Fruit fly (Drosophila melanogaster) whole organism, embryonic: Measurements from ENCODE around the gene Lsp1alpha.
A peak's percentile ranks its signal among the peaks of the same experiment; 100 is the strongest.

ENCODE experiments used
- Atf-2 ChIP-seq: fragments of 200-800 bp; sonication (Bioruptor generic); optimal IDR thresholded peaks from 2 replicates; lab custom pipeline; 2016; ENCODE audit warnings: missing biosample characterization, missing genetic modification characterization
- CG10543 ChIP-seq: fragments of 200-800 bp; sonication (Bioruptor generic); optimal IDR thresholded peaks from 3 replicates; lab custom pipeline; 2017; ENCODE audit warnings: missing biosample characterization, mild to moderate bottlenecking, missing genetic modification characterization, moderate library complexity
- CG11093 ChIP-seq: fragments of 200-800 bp; sonication (Bioruptor generic); IDR thresholded peaks from 3 replicates; pipeline ENCODE4 v1.3.6; 2022; ENCODE audit warnings: missing biosample characterization, missing genetic modification characterization
- CG11696 ChIP-seq: fragments of 200-800 bp; sonication (Bioruptor generic); IDR thresholded peaks from 2 replicates; pipeline ENCODE4 v1.3.6; 2022; ENCODE audit warnings: missing biosample characterization, missing genetic modification characterization
- CG12299 ChIP-seq: fragments of 200-800 bp; sonication (Bioruptor generic); optimal IDR thresholded peaks from 2 replicates; lab custom pipeline; 2018; ENCODE audit warnings: missing biosample characterization, mild to moderate bottlenecking, missing genetic modification characterization
- CG12769 ChIP-seq: fragments of 200-800 bp; sonication (Bioruptor generic); optimal IDR thresholded peaks from 2 replicates; lab custom pipeline; 2019; ENCODE audit warnings: missing biosample characterization, mild to moderate bottlenecking, missing genetic modification characterization, moderate library complexity
- CG13424 ChIP-seq: fragments of 200-800 bp; sonication (Bioruptor generic); optimal IDR thresholded peaks from 2 replicates; lab custom pipeline; 2019; ENCODE audit warnings: missing biosample characterization, mild to moderate bottlenecking, missing genetic modification characterization, moderate library complexity
- CG13894 ChIP-seq: fragments of 200-800 bp; sonication (Bioruptor generic); optimal IDR thresholded peaks from 3 replicates; lab custom pipeline; 2018; ENCODE audit warnings: missing biosample characterization, mild to moderate bottlenecking, missing genetic modification characterization, moderate library complexity
- CG16813 ChIP-seq: fragments of 200-800 bp; sonication (Bioruptor generic); IDR thresholded peaks from 3 replicates; pipeline ENCODE4 v1.3.6; 2022; ENCODE audit warnings: missing biosample characterization, missing genetic modification characterization; ENCODE audit not compliant: partially characterized antibody
- CG17829 ChIP-seq: fragments of 200-800 bp; optimal IDR thresholded peaks from 2 replicates; lab custom pipeline; 2019; ENCODE audit warnings: missing biosample characterization, mild to moderate bottlenecking, missing genetic modification characterization, moderate library complexity
- CG3281 ChIP-seq: fragments of 200-800 bp; sonication (Bioruptor generic); optimal IDR thresholded peaks from 3 replicates; lab custom pipeline; 2017; ENCODE audit warnings: missing biosample characterization, mild to moderate bottlenecking, missing genetic modification characterization
- CG34422 ChIP-seq: fragments of 200-800 bp; sonication (Bioruptor generic); IDR thresholded peaks from 3 replicates; pipeline ENCODE4 v1.3.6; 2022; ENCODE audit warnings: missing biosample characterization, missing genetic modification characterization
- CG4730 ChIP-seq: fragments of 200-800 bp; sonication (Bioruptor generic); IDR thresholded peaks from 2 replicates; pipeline ENCODE4 v1.3.6; 2022; ENCODE audit warnings: missing biosample characterization, missing genetic modification characterization
- CG6689 ChIP-seq: fragments of 200-800 bp; sonication (Bioruptor generic); IDR thresholded peaks from 2 replicates; pipeline ENCODE4 v1.3.6; 2022; ENCODE audit warnings: missing biosample characterization, missing genetic modification characterization
- CG6791 ChIP-seq: fragments of 200-800 bp; sonication (Bioruptor generic); IDR thresholded peaks from 3 replicates; pipeline ENCODE4 v1.3.6; 2022; ENCODE audit warnings: missing biosample characterization, missing genetic modification characterization; ENCODE audit not compliant: partially characterized antibody
- CG6854 ChIP-seq: fragments of 200-800 bp; sonication (Bioruptor generic); optimal IDR thresholded peaks from 3 replicates; lab custom pipeline; 2017; ENCODE audit warnings: missing biosample characterization, mild to moderate bottlenecking, missing genetic modification characterization
- CG7839 ChIP-seq: fragments of 200-800 bp; sonication (Bioruptor generic); optimal IDR thresholded peaks from 3 replicates; lab custom pipeline; 2018; ENCODE audit warnings: missing biosample characterization, mild to moderate bottlenecking, missing genetic modification characterization, moderate library complexity
- CG9215 ChIP-seq: fragments of 200-800 bp; sonication (Bioruptor generic); IDR thresholded peaks from 2 replicates; pipeline ENCODE4 v1.3.6; 2022; ENCODE audit warnings: missing biosample characterization, missing genetic modification characterization
- E2f2 ChIP-seq: fragments of 200-800 bp; sonication (Bioruptor generic); IDR thresholded peaks from 2 replicates; pipeline ENCODE4 v1.3.6; 2022; ENCODE audit warnings: missing biosample characterization, missing genetic modification characterization
- Ets65A ChIP-seq: fragments of 200-800 bp; sonication (Bioruptor generic); peaks from one replicate; lab custom pipeline; 2016; ENCODE audit warnings: missing biosample characterization, missing genetic modification characterization
- Hr39 ChIP-seq: fragments of >200 bp; optimal IDR thresholded peaks from 2 replicates; lab custom pipeline; 2017
- Myb ChIP-seq: fragments of 200-800 bp; sonication (Bioruptor generic); optimal IDR thresholded peaks from 2 replicates; lab custom pipeline; 2016; ENCODE audit warnings: missing biosample characterization, missing genetic modification characterization
- Oli ChIP-seq: fragments of 200-800 bp; sonication (Bioruptor generic); optimal IDR thresholded peaks from 2 replicates; lab custom pipeline; 2018; ENCODE audit warnings: missing biosample characterization, mild to moderate bottlenecking, missing genetic modification characterization, moderate library complexity
- Xrp1 ChIP-seq: fragments of 200-800 bp; sonication (Bioruptor generic); IDR thresholded peaks from 2 replicates; pipeline ENCODE4 v1.3.6; 2022; ENCODE audit warnings: missing biosample characterization, missing genetic modification characterization
- YL-1 ChIP-seq: fragments of 200-800 bp; sonication (Bioruptor generic); optimal IDR thresholded peaks from 3 replicates; lab custom pipeline; 2017; ENCODE audit warnings: missing biosample characterization, mild to moderate bottlenecking, missing genetic modification characterization
- al ChIP-seq: fragments of 200-800 bp; sonication (Bioruptor generic); IDR thresholded peaks from 2 replicates; pipeline ENCODE4 v1.3.6; 2022; ENCODE audit warnings: missing biosample characterization, missing genetic modification characterization
- aop ChIP-seq: fragments of 200-800 bp; sonication (Bioruptor generic); IDR thresholded peaks from 2 replicates; pipeline ENCODE4 v1.3.6; 2022; ENCODE audit warnings: missing biosample characterization, missing genetic modification characterization
- bcd ChIP-seq: fragments of 200-800 bp; sonication (Bioruptor generic); optimal IDR thresholded peaks from 2 replicates; lab custom pipeline; 2017; ENCODE audit warnings: missing biosample characterization, mild to moderate bottlenecking, missing genetic modification characterization
- caup ChIP-seq: fragments of 200-800 bp; sonication (Bioruptor generic); optimal IDR thresholded peaks from 3 replicates; lab custom pipeline; 2017; ENCODE audit warnings: missing biosample characterization, mild to moderate bottlenecking, missing genetic modification characterization, moderate library complexity; ENCODE audit not compliant: severe bottlenecking
- cwo ChIP-seq: fragments of 200-800 bp; sonication (Bioruptor generic); optimal IDR thresholded peaks from 3 replicates; lab custom pipeline; 2017; ENCODE audit warnings: missing biosample characterization, missing genetic modification characterization, mild to moderate bottlenecking, moderate library complexity, missing genetic modification reagents
- dan ChIP-seq: fragments of 200-800 bp; sonication (Bioruptor generic); IDR thresholded peaks from 2 replicates; pipeline ENCODE4 v1.3.6; 2022; ENCODE audit warnings: missing biosample characterization, missing genetic modification characterization
- disco-r ChIP-seq: fragments of 200-800 bp; sonication (Bioruptor generic); optimal IDR thresholded peaks from 2 replicates; lab custom pipeline; 2016; ENCODE audit warnings: missing biosample characterization, missing genetic modification characterization
- dmrt99B ChIP-seq: fragments of 200-800 bp; sonication (Bioruptor generic); optimal IDR thresholded peaks from 2 replicates; lab custom pipeline; 2018; ENCODE audit warnings: missing biosample characterization, mild to moderate bottlenecking, missing genetic modification characterization, moderate library complexity
- ems ChIP-seq: fragments of 200-800 bp; sonication (Bioruptor generic); optimal IDR thresholded peaks from 3 replicates; lab custom pipeline; 2016; ENCODE audit warnings: missing biosample characterization, missing genetic modification characterization
- en ChIP-seq: fragments of 200-800 bp; sonication (Bioruptor generic); optimal IDR thresholded peaks from 2 replicates; lab custom pipeline; 2016; ENCODE audit warnings: missing biosample characterization, missing genetic modification characterization
- fd96Cb ChIP-seq: fragments of 200-800 bp; sonication (Bioruptor generic); optimal IDR thresholded peaks from 2 replicates; lab custom pipeline; 2018; ENCODE audit warnings: missing biosample characterization, mild to moderate bottlenecking, missing genetic modification characterization, moderate library complexity
- gem ChIP-seq: fragments of 200-800 bp; sonication (Bioruptor generic); optimal IDR thresholded peaks from 2 replicates; lab custom pipeline; 2019; ENCODE audit warnings: missing biosample characterization, mild to moderate bottlenecking, missing genetic modification characterization, moderate library complexity
- hbn ChIP-seq: fragments of 200-800 bp; sonication (Bioruptor generic); IDR thresholded peaks from 2 replicates; pipeline ENCODE4 v1.3.6; 2022; ENCODE audit warnings: missing biosample characterization, missing genetic modification characterization; ENCODE audit not compliant: partially characterized antibody
- hkb ChIP-seq, 2 experiments: fragments of 200-800 bp in 1 of 2; fragments of >200 bp in 1 of 2; sonication (Bioruptor generic) in 1 of 2; IDR thresholded peaks in 1 of 2; optimal IDR thresholded peaks in 1 of 2; 2 replicates each; pipeline versions ENCODE4 v1.3.6 to Lab custom; 2017 to 2022; ENCODE audit warnings: missing biosample characterization in 1 of 2, missing genetic modification characterization in 1 of 2
- lbe ChIP-seq: fragments of 200-800 bp; sonication (Bioruptor generic); optimal IDR thresholded peaks from 2 replicates; lab custom pipeline; 2016; ENCODE audit warnings: missing biosample characterization, mild to moderate bottlenecking, missing genetic modification characterization
- lmd ChIP-seq: fragments of 200-800 bp; sonication (Bioruptor generic); IDR thresholded peaks from 2 replicates; pipeline ENCODE4 v1.3.6; 2022; ENCODE audit warnings: missing biosample characterization, missing genetic modification characterization
- luna ChIP-seq: fragments of 200-800 bp; sonication (Bioruptor generic); optimal IDR thresholded peaks from 2 replicates; lab custom pipeline; 2016; ENCODE audit warnings: missing biosample characterization, missing genetic modification characterization
- org-1 ChIP-seq: fragments of 200-800 bp; sonication (Bioruptor generic); optimal IDR thresholded peaks from 2 replicates; lab custom pipeline; 2017; ENCODE audit warnings: missing biosample characterization, missing genetic modification characterization
- p53 ChIP-seq: fragments of 200-800 bp; sonication (Bioruptor generic); optimal IDR thresholded peaks from 2 replicates; lab custom pipeline; 2016; ENCODE audit warnings: missing biosample characterization, missing genetic modification characterization
- pan ChIP-seq, 4 experiments: fragments of >200 bp in 3 of 4; fragments of 200-800 bp in 1 of 4; sonication (Bioruptor generic) in 1 of 4; optimal IDR thresholded peaks in 3 of 4; IDR thresholded peaks in 1 of 4; 2 replicates each; pipeline versions ENCODE4 v1.3.6 to Lab custom; 2017 to 2022; ENCODE audit warnings: missing biosample characterization in 2 of 4, missing genetic modification characterization in 2 of 4, mixed read lengths in 1 of 4
- pb ChIP-seq: fragments of 200-800 bp; sonication (Bioruptor generic); optimal IDR thresholded peaks from 3 replicates; lab custom pipeline; 2016; ENCODE audit warnings: missing biosample characterization, missing genetic modification characterization
- scrt ChIP-seq: fragments of 200-800 bp; sonication (Bioruptor generic); optimal IDR thresholded peaks from 2 replicates; lab custom pipeline; 2018; ENCODE audit warnings: missing biosample characterization, mild to moderate bottlenecking, missing genetic modification characterization, moderate library complexity
- sens ChIP-seq: fragments of 200-800 bp; sonication (Bioruptor generic); peaks from one replicate; lab custom pipeline; 2016; ENCODE audit warnings: missing biosample characterization, missing genetic modification characterization
- tgo ChIP-seq: fragments of 200-800 bp; sonication (Bioruptor generic); IDR thresholded peaks from 3 replicates; pipeline ENCODE4 v1.3.6; 2022; ENCODE audit warnings: missing biosample characterization, missing genetic modification characterization
- ttk ChIP-seq: fragments of 200-800 bp; sonication (Bioruptor generic); IDR thresholded peaks from 2 replicates; pipeline ENCODE4 v2.1.2; 2022; ENCODE audit warnings: missing biosample characterization, missing genetic modification characterization
- usp ChIP-seq: fragments of >200 bp; optimal IDR thresholded peaks from 2 replicates; lab custom pipeline; 2017; ENCODE audit warnings: missing biosample characterization, missing genetic modification characterization

Gene Lsp1alpha

dm6 chrX:12507589-12507988 is 17.5 kb downstream of the Lsp1alpha start (continued):
- no peak for TF ChIP-seq lmd (GFP tag; lab: Robert Waterston, UW)
- no peak for TF ChIP-seq Atf-2
- TF ChIP-seq ems, result no peak
- peak; percentile 35 for TF ChIP-seq lbe (GFP tag; lab: Kevin White, UChicago)
- TF ChIP-seq hbn (GFP tag; lab: Robert Waterston, UW), result no peak
- no peak for TF ChIP-seq en (GFP tag; lab: Kevin White, UChicago)
- no peak for TF ChIP-seq usp (GFP tag; lab: Kevin White, UChicago)
- no peak for TF ChIP-seq Ets65A (GFP tag; lab: Kevin White, UChicago)
- peak; percentile 45; the same call in 1 of the 2 replicates for TF ChIP-seq CG6689 (GFP tag; lab: Robert Waterston, UW)
- TF ChIP-seq disco-r (GFP tag; lab: Kevin White, UChicago), result no peak
- no peak for TF ChIP-seq aop
- TF ChIP-seq CG6791 (GFP tag; lab: Robert Waterston, UW), result no peak
- TF ChIP-seq CG4730 (GFP tag; lab: Robert Waterston, UW), result peak; percentile 17; the same call in 1 of the 2 replicates
- no peak for TF ChIP-seq CG34422
- TF ChIP-seq Xrp1, result peak; percentile 56
- no peak for TF ChIP-seq tgo (GFP tag; lab: Robert Waterston, UW)
- no peak for TF ChIP-seq CG17829 (tag; lab: Kevin White, UChicago)
- TF ChIP-seq CG16813, result no peak
- TF ChIP-seq YL-1 (GFP tag; lab: Kevin White, UChicago), result no peak
- no peak for TF ChIP-seq dmrt99B (tag; lab: Kevin White, UChicago)
- peak; percentile 12 for TF ChIP-seq gem (tag; lab: Kevin White, UChicago)
- no peak for TF ChIP-seq CG13424 (tag; lab: Kevin White, UChicago)
- no peak for TF ChIP-seq cwo (GFP tag; lab: Kevin White, UChicago)
- peak; percentile 7 for TF ChIP-seq CG7839
- TF ChIP-seq Oli (tag; lab: Kevin White, UChicago), result no peak
- TF ChIP-seq scrt, result no peak
- no peak for TF ChIP-seq CG6854 (GFP tag; lab: Kevin White, UChicago)
- TF ChIP-seq hkb (optimal IDR thresholded peaks at IDR 0.05; lab: Kevin White, UChicago), result no peak
- TF ChIP-seq hkb (GFP tag; IDR thresholded peaks at IDR 0.05; lab: Robert Waterston, UW), result no peak
- no peak for TF ChIP-seq al
- TF ChIP-seq CG12769 (tag; lab: Kevin White, UChicago), result no peak
- no peak for TF ChIP-seq org-1 (GFP tag; lab: Kevin White, UChicago)
- TF ChIP-seq ttk (GFP tag; lab: Robert Waterston, UW), result 0 out of 2 replicates have a peak, but pooled peaks have one; percentile 22
- no peak for TF ChIP-seq CG13894 (tag; lab: Kevin White, UChicago)
- no peak for TF ChIP-seq CG3281 (GFP tag; lab: Kevin White, UChicago)
- TF ChIP-seq CG9215 (GFP tag; lab: Robert Waterston, UW), result no peak
- TF ChIP-seq CG12299 (tag; lab: Kevin White, UChicago), result no peak
- TF ChIP-seq p53 (GFP tag; lab: Kevin White, UChicago), result no peak
- TF ChIP-seq pan (optimal IDR thresholded peaks at IDR 0.05; lab: Kevin White, UChicago), result no peak
- TF ChIP-seq pan (GFP tag; optimal IDR thresholded peaks at IDR 0.05 in 1 of 2, IDR thresholded peaks at IDR 0.05 in 1 of 2), result peak in 1 of 2 experiments; percentile 44
- TF ChIP-seq CG10543 (GFP tag; lab: Kevin White, UChicago), result no peak
- no peak for TF ChIP-seq CG11696 (GFP tag; lab: Robert Waterston, UW)
- no peak for TF ChIP-seq pb (GFP tag; lab: Kevin White, UChicago)
- no peak for TF ChIP-seq CG11093 (GFP tag; lab: Robert Waterston, UW)
- no peak for TF ChIP-seq dan (GFP tag; lab: Robert Waterston, UW)
- no peak for TF ChIP-seq Myb (GFP tag; lab: Kevin White, UChicago)
- no peak for TF ChIP-seq fd96Cb (tag; lab: Kevin White, UChicago)
- peak; percentile 84 for TF ChIP-seq sens (GFP tag; lab: Kevin White, UChicago)
- no peak for TF ChIP-seq bcd (GFP tag; lab: Kevin White, UChicago)
- TF ChIP-seq caup (GFP tag; lab: Kevin White, UChicago), result no peak
- no peak for TF ChIP-seq Hr39 (lab: Kevin White, UChicago)
- TF ChIP-seq luna, result no peak
- TF ChIP-seq E2f2 (GFP tag; lab: Robert Waterston, UW), result no peak
